Worm (Caenorhabditis elegans) whole organism, L1 larva: Measurements from ENCODE around the gene C09F5.3.

Experiments
- C04F5.9 ChIP-seq: sonication (generic microtip); optimal IDR thresholded peaks from 2 replicates; lab custom pipeline; 2016; ENCODE audit warnings: missing genetic modification characterization, missing compliant biosample characterization
- C16A3.4 ChIP-seq: fragments of 150-350 bp; optimal IDR thresholded peaks from 2 replicates; lab custom pipeline; 2014; ENCODE audit warnings: missing biosample characterization, missing genetic modification characterization
- C34B4.2 ChIP-seq: sonication (generic microtip); optimal IDR thresholded peaks from 2 replicates; lab custom pipeline; 2017; ENCODE audit warnings: mild to moderate bottlenecking, missing genetic modification characterization, missing compliant biosample characterization
- alr-1 ChIP-seq: fragments of 200-800 bp; sonication (Bioruptor generic); optimal IDR thresholded peaks from 2 replicates; lab custom pipeline; 2018; ENCODE audit warnings: borderline replicate concordance, mild to moderate bottlenecking, missing genetic modification characterization, missing compliant biosample characterization
- ama-1 ChIP-seq: fragments of 150-350 bp; optimal IDR thresholded peaks from 2 replicates; lab custom pipeline; 2014
- blmp-1 ChIP-seq: fragments of 150-350 bp; optimal IDR thresholded peaks from 2 replicates; lab custom pipeline; 2014; ENCODE audit warnings: missing biosample characterization, missing genetic modification characterization
- ceh-63 ChIP-seq: fragments of 200-800 bp; sonication (Bioruptor generic); optimal IDR thresholded peaks from 2 replicates; lab custom pipeline; 2018; ENCODE audit warnings: mild to moderate bottlenecking, missing genetic modification characterization, missing compliant biosample characterization
- ceh-82 ChIP-seq, 3 experiments: fragments of 150-350 bp in 1 of 3; sonication (generic microtip) in 2 of 3; optimal IDR thresholded peaks; 2 replicates each; lab custom pipeline; 2014 to 2017; ENCODE audit warnings: missing biosample characterization in 3 of 3, missing genetic modification characterization in 3 of 3
- ces-1 ChIP-seq: fragments of 150-350 bp; optimal IDR thresholded peaks from 2 replicates; lab custom pipeline; 2014; ENCODE audit warnings: missing biosample characterization, missing genetic modification reagents, missing genetic modification characterization
- dpl-1 ChIP-seq, 3 experiments: fragments of 150-350 bp in 2 of 3; sonication (generic microtip) in 1 of 3; optimal IDR thresholded peaks; 2 replicates each; lab custom pipeline; 2014 to 2017; ENCODE audit warnings: missing biosample characterization in 3 of 3, missing genetic modification characterization in 3 of 3, missing genetic modification reagents in 3 of 3
- dsc-1 ChIP-seq: sonication (generic microtip); optimal IDR thresholded peaks from 2 replicates; lab custom pipeline; 2016; ENCODE audit warnings: mild to moderate bottlenecking, missing genetic modification characterization, missing compliant biosample characterization
- efl-1 ChIP-seq, 4 experiments: fragments of 150-350 bp; optimal IDR thresholded peaks in 3 of 4; peaks in 1 of 4; 1 replicate in 1 of 4; 2 replicates in 3 of 4; lab custom pipeline; 2014; ENCODE audit warnings: missing biosample characterization in 2 of 4, missing genetic modification characterization in 2 of 4, missing genetic modification reagents in 2 of 4
- elt-2 ChIP-seq: sonication (generic microtip); optimal IDR thresholded peaks from 2 replicates; lab custom pipeline; 2016; ENCODE audit warnings: missing genetic modification characterization, mild to moderate bottlenecking, inconsistent platforms, missing compliant biosample characterization, missing genetic modification reagents
- elt-3 ChIP-seq, 6 experiments: fragments of 150-350 bp in 1 of 6; sonication (generic microtip); optimal IDR thresholded peaks; 2 replicates each; lab custom pipeline; 2017 to 2018; ENCODE audit warnings: missing biosample characterization in 6 of 6, missing genetic modification characterization in 6 of 6, inconsistent platforms in 1 of 6
- fkh-10 ChIP-seq: sonication (generic microtip); optimal IDR thresholded peaks from 2 replicates; lab custom pipeline; 2017; ENCODE audit warnings: missing biosample characterization, missing genetic modification reagents, missing genetic modification characterization
- fkh-4 ChIP-seq: sonication (generic microtip); optimal IDR thresholded peaks from 2 replicates; lab custom pipeline; 2016; ENCODE audit warnings: missing compliant biosample characterization, missing genetic modification characterization, borderline replicate concordance
- fkh-8 ChIP-seq: sonication (generic microtip); optimal IDR thresholded peaks from 2 replicates; lab custom pipeline; 2016; ENCODE audit warnings: mild to moderate bottlenecking, missing genetic modification characterization, missing compliant biosample characterization
- grh-1 ChIP-seq: fragments of 200-800 bp; sonication (Bioruptor generic); IDR thresholded peaks from 2 replicates; pipeline ENCODE4 v1.3.6; 2022; ENCODE audit warnings: missing genetic modification reagents, missing genetic modification characterization, missing compliant biosample characterization
- hlh-17 ChIP-seq: fragments of 200-800 bp; sonication (Bioruptor generic); optimal IDR thresholded peaks from 2 replicates; lab custom pipeline; 2018; ENCODE audit warnings: missing genetic modification characterization, mild to moderate bottlenecking, missing compliant biosample characterization, moderate library complexity, borderline replicate concordance
- isw-1 ChIP-seq: fragments of 200-800 bp; sonication (Bioruptor generic); IDR thresholded peaks from 2 replicates; pipeline ENCODE4 v1.3.6; 2022; ENCODE audit warnings: missing genetic modification characterization, missing compliant biosample characterization
- lin-15B ChIP-seq: fragments of 150-350 bp; sonication (generic microtip); optimal IDR thresholded peaks from 3 replicates; lab custom pipeline; 2014; ENCODE audit warnings: missing biosample characterization, missing genetic modification characterization
- lin-35 ChIP-seq, 2 experiments: fragments of 150-350 bp; optimal IDR thresholded peaks; 2 replicates each; lab custom pipeline; 2014; ENCODE audit warnings: missing biosample characterization in 2 of 2, missing genetic modification characterization in 2 of 2, missing genetic modification reagents in 2 of 2
- lin-39 ChIP-seq: fragments of 150-350 bp; optimal IDR thresholded peaks from 2 replicates; lab custom pipeline; 2014; ENCODE audit warnings: missing biosample characterization, missing genetic modification reagents, missing genetic modification characterization
- lsy-2 ChIP-seq, 2 experiments: fragments of 150-350 bp; optimal IDR thresholded peaks; 2 replicates each; lab custom pipeline; 2014; ENCODE audit warnings: missing biosample characterization in 2 of 2, missing genetic modification characterization in 2 of 2
- mdl-1 ChIP-seq, 2 experiments: fragments of 150-350 bp; optimal IDR thresholded peaks; 2 replicates each; lab custom pipeline; 2014 to 2017; ENCODE audit warnings: missing biosample characterization in 2 of 2, missing genetic modification characterization in 2 of 2, inconsistent platforms in 1 of 2
- nhr-11 ChIP-seq: fragments of 150-350 bp; optimal IDR thresholded peaks from 2 replicates; lab custom pipeline; 2014; ENCODE audit warnings: missing biosample characterization, missing genetic modification characterization
- nhr-19 ChIP-seq: fragments of 200-800 bp; sonication (Bioruptor generic); conservative IDR thresholded peaks from 2 replicates; pipeline ENCODE4 v1.3.6; 2022; ENCODE audit warnings: missing genetic modification characterization, missing compliant biosample characterization
- nhr-20 ChIP-seq: sonication (generic microtip); optimal IDR thresholded peaks from 2 replicates; lab custom pipeline; 2016; ENCODE audit warnings: mild to moderate bottlenecking, missing genetic modification characterization, missing compliant biosample characterization
- nhr-71 ChIP-seq: sonication (generic microtip); optimal IDR thresholded peaks from 2 replicates; lab custom pipeline; 2016; ENCODE audit warnings: mild to moderate bottlenecking, missing genetic modification characterization, moderate library complexity, missing compliant biosample characterization
- nhr-76 ChIP-seq: sonication (generic microtip); optimal IDR thresholded peaks from 2 replicates; lab custom pipeline; 2017; ENCODE audit warnings: missing biosample characterization, missing genetic modification characterization
- nhr-84 ChIP-seq: sonication (generic microtip); optimal IDR thresholded peaks from 2 replicates; lab custom pipeline; 2017; ENCODE audit warnings: missing biosample characterization, missing genetic modification characterization
- nhr-85 ChIP-seq: sonication (generic microtip); peaks from one replicate; lab custom pipeline; 2016; ENCODE audit warnings: missing genetic modification characterization, inconsistent platforms, missing compliant biosample characterization
- rnt-1 ChIP-seq: sonication (generic microtip); optimal IDR thresholded peaks from 2 replicates; lab custom pipeline; 2016; ENCODE audit warnings: mild to moderate bottlenecking, missing genetic modification characterization, moderate library complexity, missing compliant biosample characterization
- snpc-4 ChIP-seq: fragments of 150-350 bp; optimal IDR thresholded peaks from 2 replicates; lab custom pipeline; 2014; ENCODE audit warnings: missing biosample characterization, missing genetic modification characterization
- swsn-7 ChIP-seq: sonication (generic microtip); optimal IDR thresholded peaks from 2 replicates; lab custom pipeline; 2016; ENCODE audit warnings: missing genetic modification characterization, missing compliant biosample characterization
- unc-130 ChIP-seq: fragments of 150-350 bp; optimal IDR thresholded peaks from 2 replicates; lab custom pipeline; 2017; ENCODE audit warnings: missing biosample characterization, missing genetic modification characterization, inconsistent platforms
- unc-30 ChIP-seq: sonication (generic microtip); optimal IDR thresholded peaks from 2 replicates; lab custom pipeline; 2017; ENCODE audit warnings: missing biosample characterization, missing genetic modification characterization
- unc-98 ChIP-seq: fragments of 200-800 bp; sonication (Bioruptor generic); IDR thresholded peaks from 2 replicates; pipeline ENCODE4 v1.3.6; 2022; ENCODE audit warnings: missing genetic modification characterization, missing compliant biosample characterization
- vab-15 ChIP-seq: sonication (generic microtip); optimal IDR thresholded peaks from 2 replicates; lab custom pipeline; 2017; ENCODE audit warnings: missing genotype, mild to moderate bottlenecking, missing genetic modification characterization, missing compliant biosample characterization
- zip-4 ChIP-seq: fragments of 200-800 bp; sonication (Bioruptor generic); optimal IDR thresholded peaks from 2 replicates; lab custom pipeline; 2018; ENCODE audit warnings: mild to moderate bottlenecking, missing genetic modification characterization, moderate library complexity, missing compliant biosample characterization
- ztf-11 ChIP-seq, 2 experiments: sonication (generic microtip); optimal IDR thresholded peaks; 2 replicates each; lab custom pipeline; 2016 to 2017; ENCODE audit warnings: missing genetic modification characterization in 2 of 2, missing biosample characterization in 1 of 2, missing compliant biosample characterization in 1 of 2
- ztf-4 ChIP-seq: fragments of 150-350 bp; optimal IDR thresholded peaks from 2 replicates; lab custom pipeline; 2014; ENCODE audit warnings: missing biosample characterization, missing genetic modification characterization

Gene C09F5.3

DNA sequence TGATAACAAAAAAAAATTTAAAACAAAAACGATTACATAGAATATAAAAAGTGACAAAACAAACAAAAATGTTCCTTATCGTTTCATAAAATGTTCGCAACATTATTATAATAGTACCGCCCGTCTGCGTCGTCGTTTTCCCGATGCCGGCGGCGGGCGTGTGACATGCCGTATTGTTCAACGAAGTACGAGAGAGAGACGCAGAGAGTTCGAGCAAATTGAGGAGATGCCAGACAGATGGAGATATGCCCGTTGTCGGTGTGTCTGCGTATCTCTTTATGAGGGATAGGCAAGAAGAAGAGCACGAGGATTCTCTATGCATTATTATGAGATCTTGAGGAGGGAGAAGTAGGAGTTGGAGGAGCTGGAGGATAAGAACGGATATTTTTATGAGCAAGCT lies 41.3 kb downstream of the C09F5.3 start (continued):
- TF ChIP-seq nhr-71 (tag; lab: Kevin White, UChicago) = peak; percentile 95
- TF ChIP-seq unc-30 (tag; lab: Kevin White, UChicago) = no peak
- peak; percentile 74 for TF ChIP-seq C34B4.2 (tag; lab: Kevin White, UChicago)
- 0 out of 2 replicates have a peak, but pooled peaks have one; percentile 16 for TF ChIP-seq grh-1
- no peak for TF ChIP-seq C04F5.9 (tag; lab: Kevin White, UChicago)
- TF ChIP-seq nhr-84 (tag; lab: Kevin White, UChicago) = no peak
- TF ChIP-seq ceh-82 (tag; optimal IDR thresholded peaks at IDR 0.05; lab: Kevin White, UChicago) = peak; percentile 53 to 93 (median 71)
- TF ChIP-seq alr-1 (tag; lab: Kevin White, UChicago) = no peak
- TF ChIP-seq ces-1 (GFP tag; lab: Kevin White, UChicago) = no peak
- TF ChIP-seq ama-1 = no peak
- TF ChIP-seq swsn-7 = peak; percentile 89
- TF ChIP-seq dsc-1 (tag; lab: Kevin White, UChicago) = peak; percentile 89
- peak in 1 of 2 experiments; percentile 15 for TF ChIP-seq ztf-11 (tag; optimal IDR thresholded peaks at IDR 0.05; lab: Kevin White, UChicago)
- no peak for TF ChIP-seq unc-98 (GFP tag; lab: Robert Waterston, UW)
- TF ChIP-seq fkh-4 (tag; lab: Kevin White, UChicago) = no peak
- peak; percentile 85 for TF ChIP-seq rnt-1 (tag; lab: Kevin White, UChicago)
- peak; percentile 67 to 83 for TF ChIP-seq efl-1 (optimal IDR thresholded peaks at IDR 0.05; lab: Kevin White, UChicago)
- peak; percentile 48 to 93 for TF ChIP-seq efl-1 (GFP tag; optimal IDR thresholded peaks at IDR 0.05 in 1 of 2; lab: Kevin White, UChicago)
- TF ChIP-seq nhr-20 (tag; lab: Kevin White, UChicago) = peak; percentile 91
- TF ChIP-seq nhr-19 = peak; percentile 83
- peak; percentile 90 for TF ChIP-seq fkh-8 (tag; lab: Kevin White, UChicago)
- TF ChIP-seq dpl-1 (GFP tag; optimal IDR thresholded peaks at IDR 0.05; lab: Kevin White, UChicago) = peak; percentile 32 to 65 (median 51)
- TF ChIP-seq lsy-2 (tag; optimal IDR thresholded peaks at IDR 0.05; lab: Kevin White, UChicago) = peak; percentile 76 to 83
- TF ChIP-seq hlh-17 = no peak
- peak; percentile 83 for TF ChIP-seq unc-130 (tag; lab: Kevin White, UChicago)
- TF ChIP-seq lin-15B = peak; percentile 43
- TF ChIP-seq C16A3.4 (tag; lab: Kevin White, UChicago) = peak; percentile 76
- TF ChIP-seq snpc-4 (tag; lab: Kevin White, UChicago) = peak; percentile 65
- peak; percentile 81 for TF ChIP-seq elt-2 (tag; lab: Kevin White, UChicago)
- peak in 3 of 6 experiments; percentile 74 to 83 (median 78) for TF ChIP-seq elt-3 (tag; optimal IDR thresholded peaks at IDR 0.05; lab: Kevin White, UChicago)
- TF ChIP-seq nhr-85 (tag; lab: Kevin White, UChicago) = peak; percentile 85
- peak; percentile 66 for TF ChIP-seq fkh-10 (GFP tag; lab: Kevin White, UChicago)
- peak; percentile 64 for TF ChIP-seq isw-1 (GFP tag; lab: Robert Waterston, UW)
- no peak for TF ChIP-seq ceh-63 (GFP tag; lab: Kevin White, UChicago)
- TF ChIP-seq nhr-76 (tag; lab: Kevin White, UChicago) = no peak
- no peak for TF ChIP-seq nhr-11 (tag; lab: Kevin White, UChicago)
- TF ChIP-seq lin-39 (tag; lab: Kevin White, UChicago) = no peak
- no peak for TF ChIP-seq zip-4 (GFP tag; lab: Kevin White, UChicago)
- TF ChIP-seq mdl-1 (tag; optimal IDR thresholded peaks at IDR 0.05; lab: Kevin White, UChicago) = peak in 1 of 2 experiments; percentile 95
- TF ChIP-seq blmp-1 (tag; lab: Kevin White, UChicago) = peak; percentile 84
- peak; percentile 78 to 84 for TF ChIP-seq lin-35 (GFP tag; optimal IDR thresholded peaks at IDR 0.05; lab: Kevin White, UChicago)
- peak; percentile 84 for TF ChIP-seq ztf-4 (tag; lab: Kevin White, UChicago)
- peak; percentile 34 for TF ChIP-seq vab-15 (tag; lab: Kevin White, UChicago)
